Worm (Caenorhabditis elegans) whole organism, young adult: ENCODE results near the gene C15H7.4.
"Not testable (repeated sequence)": the region's sequence is repeated elsewhere in the genome, so short reads cannot be mapped to it uniquely, and the experiment has no call there.

Experiments used
- F57A8.1 ChIP-seq: fragments of 200-800 bp; sonication (Bioruptor generic); optimal IDR thresholded peaks from 2 replicates; lab custom pipeline; 2018; ENCODE audit warnings: mild to moderate bottlenecking, missing genetic modification characterization, moderate library complexity, missing compliant biosample characterization
- T26A5.8 ChIP-seq: sonication (generic microtip); optimal IDR thresholded peaks from 2 replicates; lab custom pipeline; 2016; ENCODE audit warnings: missing genetic modification characterization, missing compliant biosample characterization
- nfya-1 ChIP-seq: sonication (generic microtip); optimal IDR thresholded peaks from 2 replicates; lab custom pipeline; 2017; ENCODE audit warnings: antibody characterized with exemption, missing compliant biosample characterization, missing genetic modification characterization, borderline replicate concordance; ENCODE audit not compliant: insufficient read depth
- nhr-179 ChIP-seq: sonication (generic microtip); optimal IDR thresholded peaks from 2 replicates; lab custom pipeline; 2016; ENCODE audit warnings: mild to moderate bottlenecking, missing genetic modification characterization, missing compliant biosample characterization
- nhr-80 ChIP-seq: sonication (generic microtip); optimal IDR thresholded peaks from 2 replicates; lab custom pipeline; 2016; ENCODE audit warnings: missing genetic modification characterization, missing compliant biosample characterization
- zfh-2 ChIP-seq: fragments of 200-800 bp; sonication (Bioruptor generic); conservative IDR thresholded peaks from 2 replicates; pipeline ENCODE4 v1.3.6; 2022; ENCODE audit warnings: missing genetic modification reagents, missing genetic modification characterization, missing compliant biosample characterization

ce11 chrIII:9682729-9683128 lies 27.0 kb upstream of the C15H7.4 start, which contains the start of gene C07A9.5:
- TF ChIP-seq F57A8.1; nhr-80 (tag; lab: Kevin White, UChicago); nfya-1 (tag; lab: Kevin White, UChicago); zfh-2 (GFP tag; lab: Robert Waterston, UW); T26A5.8 (tag; lab: Kevin White, UChicago); nhr-179 (tag; lab: Kevin White, UChicago): not testable (repeated sequence)
